Fruit fly (Drosophila melanogaster) whole organism, embryonic: ENCODE results near the gene dally.

Experiments
- ATbp ChIP-seq: fragments of 200-800 bp; sonication (Bioruptor generic); optimal IDR thresholded peaks from 2 replicates; lab custom pipeline; 2017; ENCODE audit warnings: missing biosample characterization, mild to moderate bottlenecking, missing genetic modification characterization, missing genetic modification reagents
- Adf1 ChIP-seq: fragments of 200-800 bp; sonication (Bioruptor generic); IDR thresholded peaks from 2 replicates; pipeline ENCODE4 v1.3.6; 2022; ENCODE audit warnings: missing biosample characterization, missing genetic modification characterization
- Atf3 ChIP-seq: fragments of 200-800 bp; sonication (Bioruptor generic); optimal IDR thresholded peaks from 3 replicates; lab custom pipeline; 2016; ENCODE audit warnings: missing biosample characterization, missing genetic modification characterization
- B-H1 ChIP-seq: fragments of 200-800 bp; sonication (Bioruptor generic); IDR thresholded peaks from 3 replicates; pipeline ENCODE4 v1.3.6; 2022; ENCODE audit warnings: missing biosample characterization, missing genetic modification characterization
- CG12236 ChIP-seq: fragments of 200-800 bp; sonication (Bioruptor generic); optimal IDR thresholded peaks from 2 replicates; lab custom pipeline; 2016; ENCODE audit warnings: missing biosample characterization, missing genetic modification characterization
- CG13624 ChIP-seq: fragments of 200-800 bp; sonication (Bioruptor generic); optimal IDR thresholded peaks from 2 replicates; lab custom pipeline; 2016; ENCODE audit warnings: missing biosample characterization, missing genetic modification characterization
- CG14441 ChIP-seq: fragments of 200-800 bp; sonication (Bioruptor generic); IDR thresholded peaks from 2 replicates; pipeline ENCODE4 v1.3.6; 2022; ENCODE audit warnings: missing biosample characterization, missing genetic modification characterization
- CG15601 ChIP-seq: fragments of 200-800 bp; sonication (Bioruptor generic); optimal IDR thresholded peaks from 3 replicates; lab custom pipeline; 2019; ENCODE audit warnings: missing biosample characterization, mild to moderate bottlenecking, missing genetic modification characterization, moderate library complexity
- CG15696 ChIP-seq: fragments of 200-800 bp; sonication (Bioruptor generic); optimal IDR thresholded peaks from 2 replicates; lab custom pipeline; 2019; ENCODE audit warnings: missing biosample characterization, mild to moderate bottlenecking, missing genetic modification characterization, moderate library complexity
- CG1647 ChIP-seq: fragments of 200-800 bp; sonication (Bioruptor generic); optimal IDR thresholded peaks from 3 replicates; lab custom pipeline; 2016; ENCODE audit warnings: missing biosample characterization, missing genetic modification characterization
- CG17361 ChIP-seq: fragments of 200-800 bp; sonication (Bioruptor generic); IDR thresholded peaks from 3 replicates; pipeline ENCODE4 v1.3.6; 2022; ENCODE audit warnings: missing biosample characterization, missing genetic modification characterization
- CG17385 ChIP-seq: fragments of 200-800 bp; sonication (Bioruptor generic); optimal IDR thresholded peaks from 3 replicates; lab custom pipeline; 2018; ENCODE audit warnings: missing biosample characterization, mild to moderate bottlenecking, missing genetic modification characterization
- CG2199 ChIP-seq: fragments of 200-800 bp; sonication (Bioruptor generic); IDR thresholded peaks from 3 replicates; pipeline ENCODE4 v1.3.6; 2022; ENCODE audit warnings: missing biosample characterization, missing genetic modification characterization
- CG2875 ChIP-seq: fragments of 200-800 bp; sonication (Bioruptor generic); optimal IDR thresholded peaks from 2 replicates; lab custom pipeline; 2017; ENCODE audit warnings: missing biosample characterization, mild to moderate bottlenecking, missing genetic modification characterization, missing genetic modification reagents
- CG31365 ChIP-seq: fragments of 200-800 bp; sonication (Bioruptor generic); optimal IDR thresholded peaks from 2 replicates; lab custom pipeline; 2018; ENCODE audit warnings: missing biosample characterization, mild to moderate bottlenecking, missing genetic modification characterization
- CG32767 ChIP-seq: fragments of 200-800 bp; sonication (Bioruptor generic); IDR thresholded peaks from 2 replicates; pipeline ENCODE4 v1.3.6; 2022; ENCODE audit warnings: missing biosample characterization, missing genetic modification characterization
- CG34376 ChIP-seq: fragments of 200-800 bp; sonication (Bioruptor generic); optimal IDR thresholded peaks from 2 replicates; lab custom pipeline; 2018; ENCODE audit warnings: missing biosample characterization, mild to moderate bottlenecking, missing genetic modification characterization
- CG6765 ChIP-seq: fragments of 200-800 bp; sonication (Bioruptor generic); optimal IDR thresholded peaks from 3 replicates; lab custom pipeline; 2017; ENCODE audit warnings: missing biosample characterization, mild to moderate bottlenecking, missing genetic modification characterization
- CG7786 ChIP-seq: fragments of 200-800 bp; sonication (Bioruptor generic); optimal IDR thresholded peaks from 2 replicates; lab custom pipeline; 2016; ENCODE audit warnings: missing biosample characterization, missing genetic modification characterization
- CG9876 ChIP-seq: fragments of 200-800 bp; sonication (Bioruptor generic); optimal IDR thresholded peaks from 2 replicates; lab custom pipeline; 2016; ENCODE audit warnings: missing biosample characterization, missing genetic modification characterization
- CoRest ChIP-seq: fragments of 200-800 bp; sonication (Bioruptor generic); optimal IDR thresholded peaks from 3 replicates; lab custom pipeline; 2018; ENCODE audit warnings: missing biosample characterization, mild to moderate bottlenecking, missing genetic modification characterization, moderate library complexity
- CrebB ChIP-seq: fragments of 200-800 bp; sonication (Bioruptor generic); optimal IDR thresholded peaks from 3 replicates; lab custom pipeline; 2018; ENCODE audit warnings: missing biosample characterization, mild to moderate bottlenecking, missing genetic modification characterization
- Doc2 ChIP-seq: fragments of 200-800 bp; sonication (Bioruptor generic); IDR thresholded peaks from 2 replicates; pipeline ENCODE4 v1.3.6; 2022; ENCODE audit warnings: missing biosample characterization, missing genetic modification characterization
- Doc3 ChIP-seq: fragments of 200-800 bp; sonication (Bioruptor generic); IDR thresholded peaks from 3 replicates; pipeline ENCODE4 v1.3.6; 2022; ENCODE audit warnings: missing biosample characterization, missing genetic modification characterization; ENCODE audit not compliant: partially characterized antibody
- Gsc ChIP-seq: fragments of 200-800 bp; sonication (Bioruptor generic); IDR thresholded peaks from 2 replicates; pipeline ENCODE4 v1.3.6; 2022; ENCODE audit warnings: missing biosample characterization, missing genetic modification characterization
- HLH54F ChIP-seq: fragments of 200-800 bp; sonication (Bioruptor generic); optimal IDR thresholded peaks from 3 replicates; lab custom pipeline; 2016; ENCODE audit warnings: missing biosample characterization, missing genetic modification characterization
- Hsf ChIP-seq: fragments of 200-800 bp; sonication (Bioruptor generic); optimal IDR thresholded peaks from 3 replicates; lab custom pipeline; 2016; ENCODE audit warnings: missing biosample characterization, missing genetic modification characterization
- Lim3 ChIP-seq: fragments of 200-800 bp; sonication (Bioruptor generic); IDR thresholded peaks from 2 replicates; pipeline ENCODE4 v1.3.6; 2022; ENCODE audit warnings: missing biosample characterization, missing genetic modification characterization
- MBD-R2 ChIP-seq: fragments of 200-800 bp; sonication (Bioruptor generic); IDR thresholded peaks from 2 replicates; pipeline ENCODE4 v1.3.6; 2022; ENCODE audit warnings: missing biosample characterization, missing genetic modification characterization
- Opbp ChIP-seq: fragments of 200-800 bp; sonication (Bioruptor generic); IDR thresholded peaks from 3 replicates; pipeline ENCODE4 v1.3.6; 2022; ENCODE audit warnings: missing biosample characterization, missing genetic modification characterization; ENCODE audit not compliant: partially characterized antibody
- Pdp1 ChIP-seq, 2 experiments: fragments of 200-800 bp; sonication (Bioruptor generic); optimal IDR thresholded peaks; 3 replicates each; lab custom pipeline; 2016; ENCODE audit warnings: missing biosample characterization in 2 of 2, missing genetic modification characterization in 2 of 2, mild to moderate bottlenecking in 1 of 2, moderate library complexity in 1 of 2
- Ptx1 ChIP-seq: fragments of 200-800 bp; sonication (Bioruptor generic); IDR thresholded peaks from 2 replicates; pipeline ENCODE4 v1.3.6; 2022; ENCODE audit warnings: missing biosample characterization, missing genetic modification characterization
- Trl ChIP-seq, 3 experiments: fragments of >200 bp in 2 of 3; fragments of 200-800 bp in 1 of 3; sonication (Bioruptor generic) in 1 of 3; optimal IDR thresholded peaks; 2 replicates in 1 of 3; 3 replicates in 2 of 3; lab custom pipeline; 2016 to 2017; ENCODE audit warnings: missing biosample characterization in 1 of 3, missing genetic modification characterization in 1 of 3
- ci ChIP-seq: fragments of 200-800 bp; sonication (Bioruptor generic); IDR thresholded peaks from 3 replicates; pipeline ENCODE4 v1.3.6; 2022; ENCODE audit warnings: missing biosample characterization, missing genetic modification characterization
- dm ChIP-seq: fragments of 200-800 bp; sonication (Bioruptor generic); optimal IDR thresholded peaks from 3 replicates; lab custom pipeline; 2016; ENCODE audit warnings: missing biosample characterization, missing genetic modification characterization
- dmrt99B ChIP-seq: fragments of 200-800 bp; sonication (Bioruptor generic); optimal IDR thresholded peaks from 2 replicates; lab custom pipeline; 2018; ENCODE audit warnings: missing biosample characterization, mild to moderate bottlenecking, missing genetic modification characterization, moderate library complexity
- h ChIP-seq: fragments of >200 bp; optimal IDR thresholded peaks from 2 replicates; lab custom pipeline; 2017
- hb ChIP-seq: fragments of 200-800 bp; sonication (Bioruptor generic); IDR thresholded peaks from 3 replicates; pipeline ENCODE4 v1.3.6; 2022; ENCODE audit warnings: missing biosample characterization, missing genetic modification characterization; ENCODE audit not compliant: partially characterized antibody
- kah ChIP-seq: fragments of 200-800 bp; sonication (Bioruptor generic); optimal IDR thresholded peaks from 2 replicates; lab custom pipeline; 2018; ENCODE audit warnings: missing biosample characterization, mild to moderate bottlenecking, missing genetic modification characterization
- kni ChIP-seq: fragments of 200-800 bp; sonication (Bioruptor generic); optimal IDR thresholded peaks from 3 replicates; lab custom pipeline; 2017; ENCODE audit warnings: mild to moderate bottlenecking, missing biosample characterization, missing genetic modification reagents, missing genetic modification characterization
- knrl ChIP-seq: fragments of 200-800 bp; sonication (Bioruptor generic); IDR thresholded peaks from 3 replicates; pipeline ENCODE4 v1.3.6; 2022; ENCODE audit warnings: missing biosample characterization, missing genetic modification characterization; ENCODE audit not compliant: partially characterized antibody
- lbe ChIP-seq: fragments of 200-800 bp; sonication (Bioruptor generic); optimal IDR thresholded peaks from 2 replicates; lab custom pipeline; 2016; ENCODE audit warnings: missing biosample characterization, mild to moderate bottlenecking, missing genetic modification characterization
- nau ChIP-seq: fragments of 200-800 bp; sonication (Bioruptor generic); optimal IDR thresholded peaks from 3 replicates; lab custom pipeline; 2017; ENCODE audit warnings: missing biosample characterization, mild to moderate bottlenecking, missing genetic modification characterization, missing genetic modification reagents
- p53 ChIP-seq: fragments of 200-800 bp; sonication (Bioruptor generic); optimal IDR thresholded peaks from 2 replicates; lab custom pipeline; 2016; ENCODE audit warnings: missing biosample characterization, missing genetic modification characterization
- sna ChIP-seq: fragments of 200-800 bp; sonication (Bioruptor generic); IDR thresholded peaks from 2 replicates; pipeline ENCODE4 v1.3.6; 2022; ENCODE audit warnings: missing biosample characterization, missing genetic modification characterization; ENCODE audit not compliant: partially characterized antibody
- so ChIP-seq: fragments of 200-800 bp; sonication (Bioruptor generic); IDR thresholded peaks from 3 replicates; pipeline ENCODE4 v1.3.6; 2022; ENCODE audit warnings: missing biosample characterization, missing genetic modification characterization
- tio ChIP-seq: fragments of 200-800 bp; sonication (Bioruptor generic); optimal IDR thresholded peaks from 2 replicates; lab custom pipeline; 2017; ENCODE audit warnings: missing biosample characterization, missing genetic modification characterization, inconsistent platforms
- toy ChIP-seq: fragments of 200-800 bp; sonication (Bioruptor generic); IDR thresholded peaks from 2 replicates; pipeline ENCODE4 v1.3.6; 2022; ENCODE audit warnings: missing biosample characterization, missing genetic modification characterization
- unc-4 ChIP-seq: fragments of 200-800 bp; sonication (Bioruptor generic); IDR thresholded peaks from 2 replicates; pipeline ENCODE4 v1.3.6; 2022; ENCODE audit warnings: missing biosample characterization, missing genetic modification characterization; ENCODE audit not compliant: partially characterized antibody
- zf30C ChIP-seq: fragments of 200-800 bp; sonication (Bioruptor generic); optimal IDR thresholded peaks from 3 replicates; lab custom pipeline; 2018; ENCODE audit warnings: missing biosample characterization, mild to moderate bottlenecking, missing genetic modification characterization

The dally gene

dm6 chr3L:8841757-8842156 lies 14.5 kb downstream of the dally start (continued):
- TF ChIP-seq CG1647 (GFP tag; lab: Kevin White, UChicago) (peak; percentile 35), p53 (GFP tag; lab: Kevin White, UChicago) (no peak), CG13624 (GFP tag; lab: Kevin White, UChicago) (peak; percentile 48), Lim3 (no peak), CG15696 (tag; lab: Kevin White, UChicago) (peak; percentile 51), CG17385 (peak; percentile 67), h (no peak), Trl (optimal IDR thresholded peaks at IDR 0.05; lab: Kevin White, UChicago) (no peak), Trl (GFP tag; optimal IDR thresholded peaks at IDR 0.05; lab: Kevin White, UChicago) (peak; percentile 60), hb (GFP tag; lab: Robert Waterston, UW) (no peak), Opbp (no peak), CoRest (tag; lab: Kevin White, UChicago) (peak; percentile 79), unc-4 (no peak), ci (GFP tag; lab: Robert Waterston, UW) (peak; percentile 85), nau (GFP tag; lab: Kevin White, UChicago) (peak; percentile 36), HLH54F (GFP tag; lab: Kevin White, UChicago) (peak; percentile 55), Adf1 (GFP tag; lab: Robert Waterston, UW) (peak; percentile 40; the same call in 1 of the 2 replicates), CG12236 (GFP tag; lab: Kevin White, UChicago) (no peak), zf30C (GFP tag; lab: Kevin White, UChicago) (no peak), Ptx1 (GFP tag; lab: Robert Waterston, UW) (peak; percentile 85), CG31365 (tag; lab: Kevin White, UChicago) (no peak), dmrt99B (tag; lab: Kevin White, UChicago) (peak; percentile 85), ATbp (GFP tag; lab: Kevin White, UChicago) (peak; percentile 71), so (peak; percentile 59; the same call in 1 of the 3 replicates), kni (no peak), MBD-R2 (GFP tag; lab: Robert Waterston, UW) (peak; percentile 41; the same call in 1 of the 2 replicates), CG15601 (tag; lab: Kevin White, UChicago) (peak; percentile 71), Gsc (GFP tag; lab: Robert Waterston, UW) (0 out of 2 replicates have a peak, but pooled peaks have one; percentile 39), Hsf (GFP tag; lab: Kevin White, UChicago) (peak; percentile 72), CG34376 (GFP tag; lab: Kevin White, UChicago) (no peak), Doc2 (GFP tag; lab: Robert Waterston, UW) (no peak), CG17361 (GFP tag; lab: Robert Waterston, UW) (peak; percentile 76), lbe (GFP tag; lab: Kevin White, UChicago) (no peak), CG7786 (GFP tag; lab: Kevin White, UChicago) (peak; percentile 61), sna (GFP tag; lab: Robert Waterston, UW) (no peak), B-H1 (peak; percentile 60; the same call in 2 of the 3 replicates), CG2199 (0 out of 3 replicates have a peak, but pooled peaks have one; percentile 79), Pdp1 (GFP tag; optimal IDR thresholded peaks at IDR 0.05; lab: Kevin White, UChicago) (peak; percentile 62 to 69), CG6765 (GFP tag; lab: Kevin White, UChicago) (no peak), CG32767 (GFP tag; lab: Robert Waterston, UW) (peak; percentile 50; the same call in 1 of the 2 replicates), toy (GFP tag; lab: Robert Waterston, UW) (no peak), Doc3 (GFP tag; lab: Robert Waterston, UW) (no peak), tio (GFP tag; lab: Kevin White, UChicago) (peak; percentile 59), Atf3 (GFP tag; lab: Kevin White, UChicago) (peak; percentile 33), dm (peak; percentile 25), kah (GFP tag; lab: Kevin White, UChicago) (peak; percentile 26), knrl (GFP tag; lab: Robert Waterston, UW) (no peak), CG9876 (GFP tag; lab: Kevin White, UChicago) (no peak), CrebB (peak; percentile 54), CG14441 (GFP tag; lab: Robert Waterston, UW) (peak; percentile 69), CG2875 (GFP tag; lab: Kevin White, UChicago) (peak; percentile 42)
